Worm (Caenorhabditis elegans): ENCODE results near the gene Y55F3BR.6.

Gene Y55F3BR.6

DNA sequence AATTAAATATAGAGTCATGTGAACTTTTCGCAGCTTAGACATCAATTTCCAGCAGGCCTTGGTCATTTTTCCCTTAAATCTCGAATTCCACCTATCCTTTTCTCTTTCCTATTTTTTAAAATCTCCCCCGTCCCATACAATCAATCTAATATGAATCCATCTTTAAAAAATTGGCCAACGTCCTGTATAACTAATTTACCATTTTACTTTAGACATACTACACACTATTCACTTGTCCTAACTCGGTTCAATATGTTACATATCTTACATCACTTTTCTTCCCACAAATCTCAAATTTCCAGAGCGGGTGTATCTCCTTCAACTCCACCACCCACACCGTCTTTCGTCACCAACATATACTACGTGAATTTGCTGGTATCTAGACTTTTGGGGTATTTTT, 3.3 kb upstream of the Y55F3BR.6 start, which contains the start of gene lgc-33:
Gene lgc-33, plus strand, starts transcription at position 301 of the 400 bp plus-strand sequence.
- TF ChIP-seq mab-5 (tag; optimal IDR thresholded peaks at IDR 0.05), result no peak
- no peak for TF ChIP-seq elt-3 (tag; optimal IDR thresholded peaks at IDR 0.05)
- TF ChIP-seq nhr-2 (tag; optimal IDR thresholded peaks at IDR 0.05), result no peak
- no peak for TF ChIP-seq tbx-8 (GFP tag; optimal IDR thresholded peaks at IDR 0.05)
- TF ChIP-seq sem-2 (GFP tag; optimal IDR thresholded peaks at IDR 0.05), result no peak
- TF ChIP-seq snpc-4 (tag; optimal IDR thresholded peaks at IDR 0.05), result no peak
- no peak for TF ChIP-seq cnd-1 (tag; optimal IDR thresholded peaks at IDR 0.05)
- TF ChIP-seq unc-62 (GFP tag; optimal IDR thresholded peaks at IDR 0.05), result no peak
- no peak for TF ChIP-seq ces-1 (GFP tag; optimal IDR thresholded peaks at IDR 0.05)
- TF ChIP-seq lin-32 (GFP tag; optimal IDR thresholded peaks at IDR 0.05), result no peak
- no peak for TF ChIP-seq zip-8 (tag; optimal IDR thresholded peaks at IDR 0.05)
- no peak for TF ChIP-seq lsy-2 (tag; optimal IDR thresholded peaks at IDR 0.05)
- no peak for TF ChIP-seq ceh-43 (GFP tag; optimal IDR thresholded peaks at IDR 0.05)
- TF ChIP-seq flh-1 (GFP tag; optimal IDR thresholded peaks at IDR 0.05), result no peak
- TF ChIP-seq unc-39 (tag; optimal IDR thresholded peaks at IDR 0.05), result no peak
- TF ChIP-seq nhr-12 (tag; optimal IDR thresholded peaks at IDR 0.05), result no peak
- TF ChIP-seq blmp-1 (tag; optimal IDR thresholded peaks at IDR 0.05), result no peak
- no peak for TF ChIP-seq mls-2 (tag; optimal IDR thresholded peaks at IDR 0.05)

DNA sequence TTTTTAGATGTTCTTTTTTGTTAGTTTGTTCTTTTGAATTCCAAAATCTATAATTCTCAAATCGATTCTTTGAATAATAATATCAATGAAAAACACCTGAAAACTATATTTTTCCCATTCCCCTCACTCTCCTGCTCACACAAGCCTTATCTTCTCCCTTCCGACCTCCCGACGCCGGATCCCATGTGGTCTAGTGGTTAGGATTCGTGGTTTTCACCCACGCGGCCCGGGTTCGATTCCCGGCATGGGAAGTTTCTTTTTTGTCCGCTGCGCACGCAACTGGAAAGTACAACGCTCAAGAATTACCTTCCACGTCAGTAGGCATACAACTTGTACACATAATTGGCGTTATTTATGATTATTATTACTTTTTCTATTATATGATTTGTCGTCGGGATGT, 704 bp upstream of the Y55F3BR.6 start:
- TF ChIP-seq unc-120 (tag; optimal IDR thresholded peaks at IDR 0.05; ENCODE audit: poor library complexity, severe bottlenecking), result peak; percentile 60
- peak; percentile 47 for TF ChIP-seq mls-2 (tag; optimal IDR thresholded peaks at IDR 0.05)
- no peak for TF ChIP-seq blmp-1 (tag; optimal IDR thresholded peaks at IDR 0.05)
- no peak for TF ChIP-seq nhr-237 (tag; optimal IDR thresholded peaks at IDR 0.05)
- TF ChIP-seq tbx-8 (GFP tag; optimal IDR thresholded peaks at IDR 0.05), result no peak
- peak; percentile 82 for TF ChIP-seq sptf-1 (tag; optimal IDR thresholded peaks at IDR 0.05)
- TF ChIP-seq flh-1 (GFP tag; optimal IDR thresholded peaks at IDR 0.05), result peak; percentile 15
- TF ChIP-seq unc-39 (tag; optimal IDR thresholded peaks at IDR 0.05), result no peak
- no peak for TF ChIP-seq elt-3 (tag; optimal IDR thresholded peaks at IDR 0.05)
- no peak for TF ChIP-seq ceh-39 (tag; optimal IDR thresholded peaks at IDR 0.05)
- peak; percentile 56 for TF ChIP-seq cnd-1 (tag; optimal IDR thresholded peaks at IDR 0.05)
- TF ChIP-seq zip-8 (tag; optimal IDR thresholded peaks at IDR 0.05), result no peak
- TF ChIP-seq ham-2 (GFP tag; optimal IDR thresholded peaks at IDR 0.05), result peak; percentile 7
- peak; percentile 53 for TF ChIP-seq lin-32 (GFP tag; optimal IDR thresholded peaks at IDR 0.05)
- TF ChIP-seq M03D4.4 (tag; optimal IDR thresholded peaks at IDR 0.05), result peak; percentile 64
- peak; percentile 68 for TF ChIP-seq drap-1 (GFP tag; optimal IDR thresholded peaks at IDR 0.05)
- TF ChIP-seq ceh-83 (GFP tag; optimal IDR thresholded peaks at IDR 0.05), result peak; percentile 68
- no peak for TF ChIP-seq mep-1 (tag; optimal IDR thresholded peaks at IDR 0.05)
- no peak for TF ChIP-seq nhr-76 (tag; optimal IDR thresholded peaks at IDR 0.05)
- peak; percentile 60 for TF ChIP-seq sem-2 (GFP tag; optimal IDR thresholded peaks at IDR 0.05)
- TF ChIP-seq snpc-4 (tag; optimal IDR thresholded peaks at IDR 0.05), result no peak
- peak; percentile 56 for TF ChIP-seq bed-3 (GFP tag; optimal IDR thresholded peaks at IDR 0.05)
- no peak for TF ChIP-seq unc-62 (GFP tag; optimal IDR thresholded peaks at IDR 0.05)
- peak; percentile 0 for TF ChIP-seq hlh-1 (tag; optimal IDR thresholded peaks at IDR 0.05)
- TF ChIP-seq ceh-43 (GFP tag; optimal IDR thresholded peaks at IDR 0.05), result peak; percentile 17
- TF ChIP-seq ztf-11 (tag; optimal IDR thresholded peaks at IDR 0.05), result no peak

DNA sequence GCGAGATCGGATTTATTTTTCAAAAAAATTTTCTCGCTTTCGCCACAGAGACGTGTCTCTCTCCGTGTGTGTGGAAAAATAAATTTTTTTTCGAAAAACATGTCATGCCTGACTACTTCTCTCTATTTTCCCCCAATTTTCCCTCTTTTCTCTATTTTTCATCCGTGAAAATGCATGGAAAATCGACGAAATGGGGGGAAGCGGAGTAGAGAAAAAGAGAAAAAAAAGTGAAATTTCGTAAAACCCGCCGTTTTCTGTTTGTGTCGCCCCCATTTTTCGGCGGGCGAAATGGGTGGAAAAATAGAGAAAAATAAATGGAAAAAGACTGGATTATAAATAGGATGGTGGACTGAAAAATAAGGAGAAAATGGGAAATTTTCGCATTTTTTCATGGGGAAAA, 8.4 kb downstream of the Y55F3BR.6 start:
- TF ChIP-seq blmp-1 (tag; optimal IDR thresholded peaks at IDR 0.05) (peak; percentile 84), ces-1 (GFP tag; optimal IDR thresholded peaks at IDR 0.05) (peak; percentile 37), snpc-4 (tag; optimal IDR thresholded peaks at IDR 0.05) (no peak)

DNA sequence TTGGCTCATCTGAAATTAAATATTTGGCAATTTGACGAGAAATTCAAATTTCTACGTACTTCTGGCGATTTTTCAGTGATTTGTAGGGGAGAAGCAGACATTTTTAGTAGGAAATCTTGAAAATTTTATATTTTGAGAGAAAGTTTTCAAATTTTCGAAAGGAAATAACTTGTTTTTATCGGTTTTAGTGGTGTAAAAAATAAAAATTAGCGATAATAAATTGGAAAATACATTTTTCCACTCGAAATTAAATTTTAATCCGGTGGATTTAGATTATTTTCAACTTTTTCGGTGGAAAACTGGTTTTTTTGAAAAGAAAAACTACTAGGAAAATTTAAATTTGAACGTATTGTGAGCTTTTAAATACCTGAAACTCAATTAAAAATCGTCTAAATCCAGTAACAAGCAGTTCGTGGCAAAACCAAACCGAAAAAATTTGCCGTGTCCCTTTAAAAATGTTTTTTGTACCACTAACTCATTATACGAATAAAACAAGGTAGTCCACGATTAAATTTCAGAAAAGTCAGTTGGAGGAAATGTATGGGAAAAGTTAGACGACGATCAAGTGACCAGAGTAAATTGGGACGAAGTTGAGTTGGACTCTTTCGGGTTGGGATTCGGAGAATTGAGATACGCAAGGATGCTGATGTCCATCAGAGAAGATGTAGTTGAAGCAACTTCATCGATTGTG, 10.0 kb downstream of the Y55F3BR.6 start, which contains the start of the genes madf-1 and Y55F3BR.10:
Gene madf-1, minus strand, starts transcription at position 101 of the 691 bp plus-strand sequence.
Gene Y55F3BR.10, plus strand, starts transcription at position 641 of the 691 bp plus-strand sequence.
- no peak for TF ChIP-seq snpc-4 (tag; optimal IDR thresholded peaks at IDR 0.05)
- TF ChIP-seq unc-39 (tag; optimal IDR thresholded peaks at IDR 0.05), result no peak
- no peak for TF ChIP-seq unc-62 (GFP tag; optimal IDR thresholded peaks at IDR 0.05)
- TF ChIP-seq nhr-12 (tag; optimal IDR thresholded peaks at IDR 0.05), result no peak
- TF ChIP-seq zip-8 (tag; optimal IDR thresholded peaks at IDR 0.05), result no peak
- TF ChIP-seq bed-3 (GFP tag; optimal IDR thresholded peaks at IDR 0.05), result no peak
- no peak for TF ChIP-seq flh-1 (GFP tag; optimal IDR thresholded peaks at IDR 0.05)
- TF ChIP-seq mab-5 (tag; optimal IDR thresholded peaks at IDR 0.05), result no peak
- no peak for TF ChIP-seq ztf-11 (tag; optimal IDR thresholded peaks at IDR 0.05)

Measured in whole organism, mixed stage, embryonic.